Worm (Caenorhabditis elegans) whole organism, L4/young adult: Measurements from ENCODE around the gene agxt-1.

Source experiments
- dao-5 ChIP-seq: sonication (generic microtip); optimal IDR thresholded peaks from 2 replicates; lab custom pipeline; 2016; ENCODE audit warnings: missing genotype, missing genetic modification characterization, moderate library complexity, missing compliant biosample characterization
- him-1 ChIP-seq: sonication (generic microtip); optimal IDR thresholded peaks from 2 replicates; lab custom pipeline; 2016; ENCODE audit warnings: missing genotype, missing genetic modification reagents, missing genetic modification characterization, missing compliant biosample characterization

DNA sequence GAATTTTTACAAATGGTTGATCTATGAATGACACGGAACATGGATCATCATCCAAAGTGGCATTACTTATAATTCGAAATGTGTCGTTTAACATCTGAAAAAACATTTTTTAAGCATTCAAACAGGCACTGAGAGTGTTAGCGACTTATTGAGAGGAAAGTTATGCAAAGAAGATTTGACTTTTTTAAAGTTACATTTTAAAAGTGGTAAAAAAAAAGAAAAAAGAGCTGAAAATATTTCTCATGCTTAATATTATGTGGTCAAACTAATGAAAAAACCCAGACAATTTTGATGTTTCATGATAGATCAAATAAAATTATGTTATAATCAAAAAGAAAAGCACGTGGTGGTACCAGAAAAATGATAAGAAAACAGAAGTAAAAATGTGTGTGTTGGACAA is 19.7 kb downstream of the agxt-1 start, which contains the start of gene npr-20:
- TF ChIP-seq dao-5 (tag; lab: Kevin White, UChicago), result no peak
- TF ChIP-seq him-1 (tag; lab: Kevin White, UChicago), result no peak
